Fruit fly (Drosophila melanogaster) whole organism: ENCODE data around the gene CG45122.

Experiments
- CG8478 ChIP-seq: fragments of >200 bp; optimal IDR thresholded peaks from 2 replicates; lab custom pipeline; 2018; ENCODE audit warnings: inconsistent platforms
- Dll ChIP-seq: fragments of >200 bp; optimal IDR thresholded peaks from 2 replicates; lab custom pipeline; 2017
- EcR ChIP-seq, 2 experiments: fragments of >200 bp; optimal IDR thresholded peaks; 2 replicates each; lab custom pipeline; 2017; ENCODE audit warnings: missing biosample characterization in 2 of 2, missing genetic modification characterization in 2 of 2, missing genetic modification reagents in 2 of 2
- pan ChIP-seq: fragments of >200 bp; optimal IDR thresholded peaks from 2 replicates; lab custom pipeline; 2017
- psq ChIP-seq: fragments of >200 bp; optimal IDR thresholded peaks from 2 replicates; lab custom pipeline; 2017
- usp ChIP-seq: fragments of >200 bp; optimal IDR thresholded peaks from 2 replicates; lab custom pipeline; 2017; ENCODE audit warnings: missing biosample characterization, missing genetic modification characterization, mixed read lengths

Gene CG45122

dm6 chr3R:13043857-13044256 is at the start of gene CG45122:
TSS of gene CG45122 (plus strand) at chr3R:13044157.
- TF ChIP-seq usp: no peak
- no peak for TF ChIP-seq pan
- no peak for TF ChIP-seq psq (lab: Kevin White, UChicago)
- TF ChIP-seq Dll (lab: Kevin White, UChicago): no peak
- no peak for TF ChIP-seq EcR (GFP tag; optimal IDR thresholded peaks at IDR 0.05; lab: Kevin White, UChicago)
- TF ChIP-seq CG8478: no peak

- TF ChIP-seq usp (no peak), pan (no peak)
These were observed 48.9 kb upstream of the CG45122 start, which contains the start of gene yellow-f2 for dm6 chr3R:12995047-12995446. TSS of gene yellow-f2 (minus strand) at chr3R:12995147.

DNA sequence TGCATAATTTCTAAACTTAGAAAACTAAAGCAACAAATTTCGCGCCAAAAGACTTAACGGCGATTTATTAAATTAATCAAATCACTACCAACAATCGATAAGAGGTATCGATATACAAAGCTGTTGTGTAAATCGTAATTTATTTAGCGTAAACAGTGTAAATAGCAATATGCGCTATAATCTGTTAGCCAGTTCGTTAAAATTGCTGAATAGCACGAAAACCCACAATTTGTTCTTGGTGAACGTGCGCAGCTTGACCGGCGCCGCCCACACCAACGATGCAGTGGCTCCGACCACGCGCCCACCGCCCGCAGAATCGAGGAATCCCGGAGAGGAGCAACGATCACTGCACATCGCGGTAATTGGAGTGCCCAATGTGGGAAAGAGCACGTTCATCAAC is 48.4 kb upstream of the CG45122 start, which contains the start of gene CG7488:
CG7488 (plus strand) TSS at position 99 of the 400 bp plus-strand sequence.
- TF ChIP-seq EcR (GFP tag; optimal IDR thresholded peaks at IDR 0.05; lab: Kevin White, UChicago): no peak
- no peak for TF ChIP-seq Dll (lab: Kevin White, UChicago)
- TF ChIP-seq pan: no peak
- no peak for TF ChIP-seq CG8478
- TF ChIP-seq psq (lab: Kevin White, UChicago): no peak
- TF ChIP-seq usp: no peak

- TF ChIP-seq CG8478 (no peak), psq (lab: Kevin White, UChicago) (no peak), Dll (lab: Kevin White, UChicago) (no peak), usp (no peak), EcR (GFP tag; optimal IDR thresholded peaks at IDR 0.05; lab: Kevin White, UChicago) (no peak), pan (no peak)
These were observed 46.3 kb upstream of the CG45122 start, which contains the start of the genes CG17327, CG44194 and CG7518 for dm6 chr3R:12997550-12998233. TSS of gene CG17327 (minus strand) at chr3R:12997726. TSS of gene CG44194 (minus strand) at chr3R:12997726. TSS of gene CG7518 (plus strand) at chr3R:12998089.

DNA sequence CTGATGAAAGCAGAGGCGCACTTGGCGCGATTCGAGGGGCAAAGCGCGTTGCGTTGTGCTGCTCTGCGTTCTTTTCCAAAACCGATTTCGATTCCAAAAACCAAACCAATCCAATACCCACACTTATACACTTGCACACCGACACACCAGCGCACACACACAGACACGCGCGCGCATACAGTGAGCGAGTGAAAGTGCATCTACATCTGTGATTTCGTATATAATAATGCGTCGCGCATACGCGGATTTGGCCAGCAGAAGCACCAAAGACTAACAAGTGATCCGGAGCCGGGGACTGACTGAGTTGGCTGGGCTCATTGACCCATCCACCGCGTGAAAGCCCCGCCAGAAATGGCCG is 45.7 kb upstream of the CG45122 start:
- TF ChIP-seq Dll (lab: Kevin White, UChicago): no peak
- TF ChIP-seq CG8478: no peak
- TF ChIP-seq usp: no peak
- TF ChIP-seq psq (lab: Kevin White, UChicago): no peak
- TF ChIP-seq EcR (GFP tag; optimal IDR thresholded peaks at IDR 0.05; lab: Kevin White, UChicago): no peak
- no peak for TF ChIP-seq pan

- TF ChIP-seq psq (lab: Kevin White, UChicago) (no peak), CG8478 (no peak), Dll (lab: Kevin White, UChicago) (no peak), EcR (GFP tag; optimal IDR thresholded peaks at IDR 0.05; lab: Kevin White, UChicago) (no peak), pan (no peak)
These were observed 34.4 kb upstream of the CG45122 start, which contains the start of gene CG11656 for dm6 chr3R:13009595-13009994. TSS of gene CG11656 (plus strand) at chr3R:13009895.

DNA sequence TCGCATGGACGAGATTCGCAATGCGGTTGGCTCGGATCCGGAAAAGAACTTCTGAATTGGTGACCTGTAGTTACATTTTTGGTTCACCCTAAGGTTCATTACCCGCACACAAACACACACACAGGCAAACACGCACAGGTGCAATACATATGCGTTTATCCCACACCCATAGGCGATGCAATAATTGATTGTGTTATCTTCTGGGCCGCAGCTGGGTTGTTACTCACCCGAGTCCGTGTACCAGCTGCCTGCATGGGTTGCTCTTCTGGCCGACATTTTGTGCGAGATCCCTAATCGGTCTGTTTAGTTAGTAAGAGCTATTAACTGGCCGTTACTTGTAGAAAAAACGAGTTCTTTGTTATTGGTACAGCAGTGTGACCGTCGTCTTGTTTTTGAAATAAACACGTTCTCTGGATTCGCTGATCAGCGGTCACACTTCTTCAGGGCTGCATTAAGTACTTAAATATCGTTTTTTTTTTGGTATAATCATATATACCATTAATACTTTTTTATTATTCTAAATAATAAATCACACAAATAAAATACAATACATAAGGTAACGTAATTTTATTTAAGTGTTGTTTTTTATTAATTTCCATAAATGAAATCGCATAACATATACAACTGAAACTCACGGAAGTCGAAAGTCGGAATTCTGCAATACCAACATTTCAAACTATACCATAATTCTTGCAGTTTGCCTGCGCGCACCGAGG is 32.9 kb upstream of the CG45122 start, which contains the start of gene CG8031:
CG8031 (minus strand) TSS at position 406 of the 716 bp plus-strand sequence.
- peak in 1 of 2 experiments; percentile 71 for TF ChIP-seq EcR (GFP tag; optimal IDR thresholded peaks at IDR 0.05; lab: Kevin White, UChicago)
- peak; percentile 51 for TF ChIP-seq Dll (lab: Kevin White, UChicago)
- TF ChIP-seq usp: no peak

dm6 chr3R:13011621-13011963 is 32.4 kb upstream of the CG45122 start, which contains the start of gene CtBP:
TSS of gene CtBP (plus strand) at chr3R:13011649.
- TF ChIP-seq EcR (GFP tag; optimal IDR thresholded peaks at IDR 0.05; lab: Kevin White, UChicago) (no peak), CG8478 (no peak), usp (no peak), psq (lab: Kevin White, UChicago) (no peak), pan (no peak), Dll (lab: Kevin White, UChicago) (no peak)

DNA sequence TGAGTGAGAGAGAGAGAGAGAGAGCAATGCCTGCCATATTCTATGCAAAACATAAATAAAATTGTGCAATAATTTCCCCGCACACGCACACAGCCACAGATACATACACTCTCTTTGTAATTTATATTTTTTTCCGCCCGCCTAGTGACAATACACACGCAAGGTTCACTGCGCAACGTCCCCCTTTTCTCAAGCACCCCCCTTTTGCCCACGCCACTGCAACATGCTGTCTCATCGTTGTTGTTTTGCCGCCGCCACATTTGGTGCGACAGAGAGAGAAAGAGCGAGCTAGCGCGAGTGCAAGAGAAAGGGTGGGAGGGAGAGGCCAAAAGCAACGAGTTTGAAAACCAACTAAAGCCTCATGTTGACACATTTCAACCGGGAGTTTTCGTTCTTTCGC is 31.6 kb upstream of the CG45122 start:
- TF ChIP-seq psq (lab: Kevin White, UChicago) (no peak), Dll (lab: Kevin White, UChicago) (peak; percentile 29), CG8478 (peak; percentile 85), pan (no peak), EcR (GFP tag; optimal IDR thresholded peaks at IDR 0.05; lab: Kevin White, UChicago) (peak in 1 of 2 experiments; percentile 3), usp (no peak)

dm6 chr3R:13012990-13013389 is 31.0 kb upstream of the CG45122 start:
- TF ChIP-seq psq (lab: Kevin White, UChicago): no peak
- TF ChIP-seq Dll (lab: Kevin White, UChicago): no peak
- no peak for TF ChIP-seq EcR (GFP tag; optimal IDR thresholded peaks at IDR 0.05; lab: Kevin White, UChicago)
- no peak for TF ChIP-seq usp
- TF ChIP-seq CG8478: no peak
- TF ChIP-seq pan: no peak

- TF ChIP-seq psq (lab: Kevin White, UChicago): no peak
- no peak for TF ChIP-seq CG8478
- no peak for TF ChIP-seq EcR (GFP tag; optimal IDR thresholded peaks at IDR 0.05; lab: Kevin White, UChicago)
- no peak for TF ChIP-seq pan
- TF ChIP-seq Dll (lab: Kevin White, UChicago): no peak
- TF ChIP-seq usp: no peak
These were observed 29.6 kb upstream of the CG45122 start for dm6 chr3R:13014168-13014881.

- TF ChIP-seq Dll (lab: Kevin White, UChicago) (no peak), pan (no peak), CG8478 (no peak), psq (lab: Kevin White, UChicago) (no peak), EcR (GFP tag; optimal IDR thresholded peaks at IDR 0.05; lab: Kevin White, UChicago) (no peak), usp (no peak)
These were observed 28.6 kb upstream of the CG45122 start for dm6 chr3R:13015402-13015801.
